Fruit fly (Drosophila melanogaster) Kc167 (cell line): ENCODE results near the gene Bet5.

Source experiments
- Sin3A ChIP-seq: fragments of >200 bp; optimal IDR thresholded peaks from 2 replicates; lab custom pipeline; 2018; ENCODE audit warnings: missing external identifiers
- h ChIP-seq: fragments of >200 bp; optimal IDR thresholded peaks from 3 replicates; lab custom pipeline; 2018; ENCODE audit warnings: missing external identifiers
- insv ChIP-seq: fragments of >200 bp; optimal IDR thresholded peaks from 3 replicates; lab custom pipeline; 2018; ENCODE audit warnings: missing external identifiers

DNA sequence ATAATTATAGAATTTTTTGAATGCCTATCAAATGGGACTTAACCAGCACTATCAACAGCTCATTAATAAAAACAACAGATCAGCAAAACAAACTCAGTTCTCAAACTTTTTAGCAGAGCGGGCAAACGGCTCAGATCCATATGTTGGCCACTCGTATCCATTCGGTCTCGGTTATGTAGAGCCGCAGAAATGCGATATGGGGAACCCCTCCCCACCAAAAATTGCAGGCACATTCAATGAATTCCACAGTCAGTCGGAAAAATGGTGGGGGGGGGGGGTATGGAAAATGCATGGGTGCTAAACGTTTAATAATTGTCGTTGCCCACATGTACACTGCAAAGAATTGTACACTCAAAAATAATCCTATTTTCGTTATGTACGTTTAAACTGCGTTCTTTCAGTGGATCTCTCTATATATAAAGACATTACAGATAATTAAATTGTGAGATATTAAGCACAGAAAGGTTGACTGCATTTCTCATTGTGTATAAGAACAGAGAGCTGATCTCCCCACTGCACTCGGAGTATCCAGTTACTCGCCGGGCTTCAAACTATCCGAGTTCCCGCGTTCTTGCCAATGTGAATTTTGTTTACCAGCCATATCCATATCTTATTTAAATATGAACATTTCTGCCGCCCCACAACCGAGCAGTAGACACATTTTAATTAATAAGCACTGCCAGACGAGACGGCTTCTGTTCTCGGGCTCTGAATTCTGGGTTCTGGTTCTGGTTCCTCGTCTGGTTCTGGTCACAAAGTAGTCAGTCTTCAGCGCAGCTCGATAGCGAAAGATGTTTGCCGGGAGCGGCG, 28.5 kb upstream of the Bet5 start, which contains the start of gene CG15529:
- TF ChIP-seq h (lab: Kevin White, UChicago): no peak
- TF ChIP-seq insv: no peak
- TF ChIP-seq Sin3A (lab: Kevin White, UChicago): no peak
